Worm (Caenorhabditis elegans): ENCODE results near the gene irld-60.

The irld-60 gene

ce11 chrIII:12728149-12728548 is 22.6 kb downstream of the irld-60 start:
- TF ChIP-seq elt-1 (tag; optimal IDR thresholded peaks at IDR 0.05) (no peak), nhr-11 (tag; optimal IDR thresholded peaks at IDR 0.05) (no peak), lin-39 (tag; optimal IDR thresholded peaks at IDR 0.05) (no peak), nhr-76 (tag; optimal IDR thresholded peaks at IDR 0.05) (no peak), mdl-1 (tag; optimal IDR thresholded peaks at IDR 0.05) (no peak), lsy-12 (tag; optimal IDR thresholded peaks at IDR 0.05) (no peak), sea-2 (GFP tag; optimal IDR thresholded peaks at IDR 0.05) (no peak), pqm-1 (tag; optimal IDR thresholded peaks at IDR 0.05) (no peak), ceh-9 (tag; optimal IDR thresholded peaks at IDR 0.05) (no peak), zag-1 (tag; optimal IDR thresholded peaks at IDR 0.05) (no peak), eor-1 (tag; optimal IDR thresholded peaks at IDR 0.05) (no peak), tbx-2 (tag; optimal IDR thresholded peaks at IDR 0.05) (no peak), nhr-23 (tag; optimal IDR thresholded peaks at IDR 0.05) (no peak), nhr-12 (tag; optimal IDR thresholded peaks at IDR 0.05) (no peak), hmg-11 (tag; optimal IDR thresholded peaks at IDR 0.05) (no peak), R02D3.7 (tag; optimal IDR thresholded peaks at IDR 0.05) (no peak), nhr-25 (tag; optimal IDR thresholded peaks at IDR 0.05) (no peak), nhr-28 (tag; optimal IDR thresholded peaks at IDR 0.05) (no peak)

ce11 chrIII:12714266-12714665 is 36.5 kb downstream of the irld-60 start, which contains the start of gene ssl-1:
TSS of gene ssl-1 (plus strand) at chrIII:12714566.
- TF ChIP-seq fkh-2 (tag; optimal IDR thresholded peaks at IDR 0.05) (no peak), nhr-25 (tag; optimal IDR thresholded peaks at IDR 0.05) (no peak), skn-1 (tag; optimal IDR thresholded peaks at IDR 0.05) (no peak), nhr-23 (tag; optimal IDR thresholded peaks at IDR 0.05) (no peak), nhr-11 (tag; optimal IDR thresholded peaks at IDR 0.05) (no peak), nhr-237 (tag; optimal IDR thresholded peaks at IDR 0.05) (no peak), lin-39 (tag; optimal IDR thresholded peaks at IDR 0.05) (no peak), elt-2 (tag; optimal IDR thresholded peaks at IDR 0.05) (no peak), R02D3.7 (tag; optimal IDR thresholded peaks at IDR 0.05) (no peak), ztf-4 (tag; optimal IDR thresholded peaks at IDR 0.05) (no peak)

- TF ChIP-seq hmg-11 (tag; optimal IDR thresholded peaks at IDR 0.05) (peak; percentile 66), nfya-1 (tag; optimal IDR thresholded peaks at IDR 0.05; ENCODE audit: insufficient read depth) (peak; percentile 59), lin-39 (tag; optimal IDR thresholded peaks at IDR 0.05) (peak; percentile 67), fkh-10 (GFP tag; optimal IDR thresholded peaks at IDR 0.05) (no peak), nhr-76 (tag; optimal IDR thresholded peaks at IDR 0.05) (no peak), ama-1 (optimal IDR thresholded peaks at IDR 0.05) (peak; percentile 83), nhr-23 (tag; optimal IDR thresholded peaks at IDR 0.05) (no peak), snpc-4 (tag; optimal IDR thresholded peaks at IDR 0.05) (peak; percentile 8), pha-4 (tag; optimal IDR thresholded peaks at IDR 0.05) (peak; percentile 8), elt-2 (tag; optimal IDR thresholded peaks at IDR 0.05) (peak; percentile 4)
Observed at ce11 chrIII:12713862-12714261, 36.9 kb downstream of the irld-60 start.

- TF ChIP-seq nhr-76 (tag; optimal IDR thresholded peaks at IDR 0.05): no peak
- no peak for TF ChIP-seq ztf-4 (tag; optimal IDR thresholded peaks at IDR 0.05)
- no peak for TF ChIP-seq unc-62 (GFP tag; optimal IDR thresholded peaks at IDR 0.05)
- TF ChIP-seq unc-39 (tag; optimal IDR thresholded peaks at IDR 0.05): no peak
- TF ChIP-seq nhr-23 (tag; optimal IDR thresholded peaks at IDR 0.05): no peak
- TF ChIP-seq hmg-11 (tag; optimal IDR thresholded peaks at IDR 0.05): no peak
- TF ChIP-seq lin-39 (tag; optimal IDR thresholded peaks at IDR 0.05): no peak
- TF ChIP-seq snpc-4 (tag; optimal IDR thresholded peaks at IDR 0.05): no peak
Observed at ce11 chrIII:12711682-12712081, 39.0 kb downstream of the irld-60 start.

- TF ChIP-seq nhr-12 (tag; optimal IDR thresholded peaks at IDR 0.05): no peak
- TF ChIP-seq nhr-43 (tag; optimal IDR thresholded peaks at IDR 0.05; ENCODE audit: poor library complexity, severe bottlenecking): no peak
- TF ChIP-seq elt-3 (tag; optimal IDR thresholded peaks at IDR 0.05): no peak
- no peak for TF ChIP-seq ZK546.5 (tag; optimal IDR thresholded peaks at IDR 0.05)
- TF ChIP-seq fkh-10 (GFP tag; optimal IDR thresholded peaks at IDR 0.05): no peak
- TF ChIP-seq lsy-12 (tag; optimal IDR thresholded peaks at IDR 0.05): no peak
- no peak for TF ChIP-seq fkh-2 (tag; optimal IDR thresholded peaks at IDR 0.05)
- TF ChIP-seq tbx-2 (tag; optimal IDR thresholded peaks at IDR 0.05): no peak
- no peak for TF ChIP-seq nhr-77 (tag; optimal IDR thresholded peaks at IDR 0.05)
- no peak for TF ChIP-seq mdl-1 (tag; optimal IDR thresholded peaks at IDR 0.05)
- TF ChIP-seq daf-12 (tag; optimal IDR thresholded peaks at IDR 0.05): no peak
- no peak for TF ChIP-seq egl-27 (tag; optimal IDR thresholded peaks at IDR 0.05)
- TF ChIP-seq nfya-1 (tag; optimal IDR thresholded peaks at IDR 0.05; ENCODE audit: insufficient read depth): peak; percentile 68
- TF ChIP-seq nhr-25 (tag; optimal IDR thresholded peaks at IDR 0.05): no peak
- peak; percentile 84 for TF ChIP-seq pha-4 (tag; optimal IDR thresholded peaks at IDR 0.05)
- no peak for TF ChIP-seq ama-1 (optimal IDR thresholded peaks at IDR 0.05)
- TF ChIP-seq egl-5 (tag; optimal IDR thresholded peaks at IDR 0.05): peak; percentile 93
- TF ChIP-seq mml-1 (tag; optimal IDR thresholded peaks at IDR 0.05): no peak
- TF ChIP-seq pqm-1 (tag; optimal IDR thresholded peaks at IDR 0.05): no peak
- TF ChIP-seq ceh-9 (tag; optimal IDR thresholded peaks at IDR 0.05): no peak
- TF ChIP-seq lin-39 (tag; optimal IDR thresholded peaks at IDR 0.05): peak; percentile 38
- peak; percentile 16 for TF ChIP-seq nhr-23 (tag; optimal IDR thresholded peaks at IDR 0.05)
- TF ChIP-seq sea-2 (GFP tag; optimal IDR thresholded peaks at IDR 0.05): no peak
- no peak for TF ChIP-seq elt-2 (tag; optimal IDR thresholded peaks at IDR 0.05)
- TF ChIP-seq elt-1 (tag; optimal IDR thresholded peaks at IDR 0.05): no peak
- no peak for TF ChIP-seq unc-39 (tag; optimal IDR thresholded peaks at IDR 0.05)
- TF ChIP-seq ceh-82 (tag; optimal IDR thresholded peaks at IDR 0.05): no peak
- TF ChIP-seq nhr-11 (tag; optimal IDR thresholded peaks at IDR 0.05): no peak
- TF ChIP-seq fos-1 (tag; optimal IDR thresholded peaks at IDR 0.05): no peak
- no peak for TF ChIP-seq ztf-4 (tag; optimal IDR thresholded peaks at IDR 0.05)
- TF ChIP-seq jun-1 (tag; optimal IDR thresholded peaks at IDR 0.05): no peak
- no peak for TF ChIP-seq eor-1 (tag; optimal IDR thresholded peaks at IDR 0.05)
Observed at ce11 chrIII:12711217-12711616, 39.5 kb downstream of the irld-60 start, which contains the start of gene hut-1. TSS of gene hut-1 (plus strand) at chrIII:12711560.

Measured in whole organism, L3 larva.